Worm (Caenorhabditis elegans): ENCODE results near the gene nrf-5.
A peak's percentile ranks its signal among the peaks of the same experiment; 100 is the strongest.

Gene nrf-5

DNA sequence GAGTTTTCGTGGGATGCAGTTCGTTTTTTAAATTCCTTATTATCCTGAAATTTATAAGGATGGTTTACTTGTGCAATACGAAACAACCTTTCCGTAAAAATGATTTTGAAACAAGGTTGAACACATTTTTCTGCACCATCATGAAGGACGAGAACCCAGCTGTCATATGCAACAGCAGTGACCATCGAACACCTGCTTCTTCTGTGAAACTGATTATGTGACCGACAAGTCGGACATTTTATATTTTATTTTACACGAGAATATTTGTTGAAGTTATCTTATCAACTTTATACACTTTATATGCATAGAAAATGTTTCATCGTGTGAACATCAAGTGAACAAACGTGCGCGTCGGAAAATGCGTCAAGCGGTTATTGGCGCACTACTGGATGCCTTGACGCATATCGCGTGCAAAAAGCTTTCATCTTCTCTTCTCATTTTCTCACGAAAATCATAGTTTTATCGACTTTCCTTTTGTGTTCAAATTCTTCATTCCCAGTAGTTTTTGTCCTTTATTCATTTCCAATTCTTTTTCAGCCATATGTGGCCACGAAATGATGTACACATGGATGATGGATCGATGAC, 9.2 kb upstream of the nrf-5 start, which contains the start of gene sel-10 (continued):
- TF ChIP-seq lin-35 (GFP tag; optimal IDR thresholded peaks at IDR 0.05) (peak; percentile 78 to 84), lir-3 (tag; optimal IDR thresholded peaks at IDR 0.05; ENCODE audit: poor library complexity) (peak; percentile 57), fkh-10 (GFP tag; optimal IDR thresholded peaks at IDR 0.05) (no peak), tlp-1 (tag; optimal IDR thresholded peaks at IDR 0.05) (no peak), jun-1 (tag; optimal IDR thresholded peaks at IDR 0.05) (peak; percentile 50), unc-98 (GFP tag; IDR thresholded peaks at IDR 0.05) (no peak), egl-27 (tag; optimal IDR thresholded peaks at IDR 0.05) (no peak), egl-13 (tag; optimal IDR thresholded peaks at IDR 0.05) (peak; percentile 9), zag-1 (tag; optimal IDR thresholded peaks at IDR 0.05) (no peak)

- TF ChIP-seq skn-1 (tag; optimal IDR thresholded peaks at IDR 0.05) (no peak), aha-1 (tag; optimal IDR thresholded peaks at IDR 0.05) (no peak), unc-98 (GFP tag; IDR thresholded peaks at IDR 0.05) (no peak), nhr-11 (tag; optimal IDR thresholded peaks at IDR 0.05) (no peak), ceh-82 (tag; optimal IDR thresholded peaks at IDR 0.05) (no peak), ztf-11 (tag; optimal IDR thresholded peaks at IDR 0.05) (no peak), mep-1 (tag; optimal IDR thresholded peaks at IDR 0.05) (no peak), aly-2 (tag; optimal IDR thresholded peaks at IDR 0.05) (no peak), unc-30 (tag; optimal IDR thresholded peaks at IDR 0.05) (no peak), mab-9 (GFP tag; IDR thresholded peaks at IDR 0.05) (no peak), ces-1 (GFP tag; optimal IDR thresholded peaks at IDR 0.05) (no peak), tbx-2 (tag; optimal IDR thresholded peaks at IDR 0.05) (no peak), efl-3 (GFP tag; optimal IDR thresholded peaks at IDR 0.05) (no peak), pag-3 (tag; optimal IDR thresholded peaks at IDR 0.05; ENCODE audit: borderline replicate concordance, insufficient read depth) (no peak)
Observed at ce11 chrV:13822752-13823151, 5.3 kb upstream of the nrf-5 start, which contains the start of gene hpo-31. Gene hpo-31 (plus strand): TSS chrV:13823052.

ce11 chrV:13830813-13831212, 2.7 kb downstream of the nrf-5 start, which contains the start of gene str-165:
Gene str-165 (plus strand): TSS chrV:13831113.
- no peak for TF ChIP-seq dpl-1 (GFP tag; optimal IDR thresholded peaks at IDR 0.05)
- TF ChIP-seq mef-2 (tag; optimal IDR thresholded peaks at IDR 0.05): no peak
- TF ChIP-seq skn-1 (tag; optimal IDR thresholded peaks at IDR 0.05): no peak
- no peak for TF ChIP-seq C16A3.4 (tag; optimal IDR thresholded peaks at IDR 0.05)
- no peak for TF ChIP-seq elt-2 (tag; optimal IDR thresholded peaks at IDR 0.05)
- TF ChIP-seq lin-15B (tag; optimal IDR thresholded peaks at IDR 0.05): no peak
- no peak for TF ChIP-seq nhr-77 (tag; optimal IDR thresholded peaks at IDR 0.05)
- TF ChIP-seq nhr-12 (tag; optimal IDR thresholded peaks at IDR 0.05): no peak
- TF ChIP-seq fkh-8 (tag; optimal IDR thresholded peaks at IDR 0.05): no peak

DNA sequence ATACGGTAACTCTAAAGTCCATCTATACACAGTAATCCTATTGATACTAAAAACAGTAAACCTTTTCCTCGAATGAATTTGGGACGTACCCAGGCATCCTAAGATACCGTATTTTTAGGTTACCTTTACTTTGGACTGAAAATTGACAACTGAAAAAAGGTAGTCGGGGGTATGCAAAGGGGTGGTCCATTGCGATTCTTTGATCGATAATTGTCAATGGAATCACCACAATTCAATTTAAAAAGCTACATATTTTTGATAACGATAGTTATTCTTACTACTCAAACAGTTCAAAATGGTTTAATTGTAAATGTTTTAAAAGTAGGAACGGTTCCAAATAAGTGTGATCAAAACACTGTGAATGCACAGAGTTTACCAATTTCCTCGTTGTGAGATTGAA, 5.9 kb downstream of the nrf-5 start, which contains the start of gene srx-129:
Gene srx-129 (plus strand): TSS at position 301 of the 400 bp plus-strand sequence.
- TF ChIP-seq unc-86 (tag; optimal IDR thresholded peaks at IDR 0.05): no peak
- TF ChIP-seq nhr-11 (tag; optimal IDR thresholded peaks at IDR 0.05): no peak
- no peak for TF ChIP-seq grh-1 (GFP tag; IDR thresholded peaks at IDR 0.05)
- no peak for TF ChIP-seq hlh-17 (GFP tag; optimal IDR thresholded peaks at IDR 0.05; ENCODE audit: borderline replicate concordance)
- no peak for TF ChIP-seq ces-1 (GFP tag; optimal IDR thresholded peaks at IDR 0.05)
- TF ChIP-seq egl-27 (tag; optimal IDR thresholded peaks at IDR 0.05): no peak
- no peak for TF ChIP-seq tlp-1 (tag; optimal IDR thresholded peaks at IDR 0.05)
- TF ChIP-seq elt-2 (tag; optimal IDR thresholded peaks at IDR 0.05): no peak
- no peak for TF ChIP-seq hpl-2 (GFP tag; optimal IDR thresholded peaks at IDR 0.05)
- TF ChIP-seq nhr-28 (tag; optimal IDR thresholded peaks at IDR 0.05): no peak
- no peak for TF ChIP-seq nhr-90 (tag; optimal IDR thresholded peaks at IDR 0.05; ENCODE audit: poor library complexity)
- TF ChIP-seq nhr-237 (tag; optimal IDR thresholded peaks at IDR 0.05): no peak
- no peak for TF ChIP-seq xbp-1 (tag; optimal IDR thresholded peaks at IDR 0.05)
- no peak for TF ChIP-seq C04F5.9 (tag; optimal IDR thresholded peaks at IDR 0.05)
- TF ChIP-seq vab-15 (tag; optimal IDR thresholded peaks at IDR 0.05): no peak

Data from whole organism, L1 larva.